Fruit fly (Drosophila melanogaster): Measurements from ENCODE around the gene CG7376.

CG7376 gene

dm6 chr3L:6220187-6220586, 46.1 kb downstream of the CG7376 start, which contains the start of gene CG33946 (continued):
- peak; percentile 45; the same call in 2 of the 3 replicates for TF ChIP-seq ken (GFP tag; IDR thresholded peaks at IDR 0.05)
- no peak for TF ChIP-seq Side (GFP tag; optimal IDR thresholded peaks at IDR 0.05)
- peak; percentile 23 for TF ChIP-seq az2 (GFP tag; optimal IDR thresholded peaks at IDR 0.05)
- peak; percentile 13 for TF ChIP-seq CG11504 (tag; optimal IDR thresholded peaks at IDR 0.05)
- no peak for TF ChIP-seq Bgb (GFP tag; IDR thresholded peaks at IDR 0.05; ENCODE audit: partially characterized antibody)
- TF ChIP-seq CG30403 (GFP tag; optimal IDR thresholded peaks at IDR 0.05): peak; percentile 16
- no peak for TF ChIP-seq cas (GFP tag; IDR thresholded peaks at IDR 0.05)
- no peak for TF ChIP-seq inv (GFP tag; IDR thresholded peaks at IDR 0.05; ENCODE audit: partially characterized antibody)
- TF ChIP-seq Trl (optimal IDR thresholded peaks at IDR 0.05): no peak
- TF ChIP-seq Trl (GFP tag; optimal IDR thresholded peaks at IDR 0.05): no peak
- no peak for TF ChIP-seq CG5245 (GFP tag; optimal IDR thresholded peaks at IDR 0.05)
- no peak for TF ChIP-seq Deaf1 (tag; optimal IDR thresholded peaks at IDR 0.05)
- TF ChIP-seq dysf (GFP tag; IDR thresholded peaks at IDR 0.05): peak; percentile 24; the same call in 1 of the 3 replicates
- TF ChIP-seq kay (GFP tag; optimal IDR thresholded peaks at IDR 0.05): no peak
- no peak for TF ChIP-seq slp2 (GFP tag; optimal IDR thresholded peaks at IDR 0.05)
- no peak for TF ChIP-seq dm (GFP tag; optimal IDR thresholded peaks at IDR 0.05)
- TF ChIP-seq CG1529 (GFP tag; optimal IDR thresholded peaks at IDR 0.05): no peak
- no peak for TF ChIP-seq Hand (GFP tag; optimal IDR thresholded peaks at IDR 0.05)
- no peak for TF ChIP-seq crol (GFP tag; IDR thresholded peaks at IDR 0.05)
- TF ChIP-seq CG7745 (tag; optimal IDR thresholded peaks at IDR 0.05): no peak
- TF ChIP-seq sob (GFP tag; IDR thresholded peaks at IDR 0.05): no peak
- TF ChIP-seq CG9215 (GFP tag; IDR thresholded peaks at IDR 0.05): peak; percentile 34; the same call in 1 of the 2 replicates
- TF ChIP-seq CG1647 (GFP tag; optimal IDR thresholded peaks at IDR 0.05): no peak
- TF ChIP-seq gt (GFP tag; IDR thresholded peaks at IDR 0.05): no peak
- no peak for TF ChIP-seq sug (tag; optimal IDR thresholded peaks at IDR 0.05)
- TF ChIP-seq CG8290 (GFP tag; optimal IDR thresholded peaks at IDR 0.05): no peak
- TF ChIP-seq CG8290 (tag; optimal IDR thresholded peaks at IDR 0.05): peak in 1 of 2 experiments; percentile 0
- no peak for TF ChIP-seq CG12769 (tag; optimal IDR thresholded peaks at IDR 0.05)
- TF ChIP-seq CG4730 (GFP tag; IDR thresholded peaks at IDR 0.05): no peak
- TF ChIP-seq pros (GFP tag; optimal IDR thresholded peaks at IDR 0.05): no peak
- TF ChIP-seq CG6854 (GFP tag; optimal IDR thresholded peaks at IDR 0.05): no peak
- TF ChIP-seq lilli (GFP tag; optimal IDR thresholded peaks at IDR 0.05): peak; percentile 13
- no peak for TF ChIP-seq pita (GFP tag; optimal IDR thresholded peaks at IDR 0.05)
- peak; percentile 39 for TF ChIP-seq Ets65A (GFP tag)
- no peak for TF ChIP-seq ERR (GFP tag; optimal IDR thresholded peaks at IDR 0.05)
- no peak for TF ChIP-seq CG3065 (GFP tag; optimal IDR thresholded peaks at IDR 0.05)
- TF ChIP-seq CG13287 (GFP tag; IDR thresholded peaks at IDR 0.05; ENCODE audit: partially characterized antibody): no peak
- no peak for TF ChIP-seq pb (GFP tag; optimal IDR thresholded peaks at IDR 0.05)
- TF ChIP-seq Awh (GFP tag; IDR thresholded peaks at IDR 0.05): 0 out of 2 replicates have a peak, but pooled peaks have one; percentile 8
- no peak for TF ChIP-seq CG12659 (GFP tag; optimal IDR thresholded peaks at IDR 0.05)
- no peak for TF ChIP-seq Dek (tag; optimal IDR thresholded peaks at IDR 0.05)
- peak; percentile 61; the same call in 1 of the 3 replicates for TF ChIP-seq CG11456 (GFP tag; IDR thresholded peaks at IDR 0.05)
- TF ChIP-seq CG31365 (tag; optimal IDR thresholded peaks at IDR 0.05): no peak
- peak; percentile 21 for TF ChIP-seq NfI (GFP tag; optimal IDR thresholded peaks at IDR 0.05)
- no peak for TF ChIP-seq CG6683 (GFP tag; optimal IDR thresholded peaks at IDR 0.05)
- TF ChIP-seq Sry-β (GFP tag; optimal IDR thresholded peaks at IDR 0.05): no peak
- no peak for TF ChIP-seq chinmo (GFP tag; IDR thresholded peaks at IDR 0.05; ENCODE audit: partially characterized antibody)
- no peak for TF ChIP-seq gcm2 (GFP tag; optimal IDR thresholded peaks at IDR 0.05)
- no peak for TF ChIP-seq bbx (GFP tag; IDR thresholded peaks at IDR 0.05; ENCODE audit: partially characterized antibody)
- TF ChIP-seq sd (tag; optimal IDR thresholded peaks at IDR 0.05): no peak
- TF ChIP-seq CG4328 (GFP tag; optimal IDR thresholded peaks at IDR 0.05): no peak
- peak in 1 of 3 experiments; percentile 13 for TF ChIP-seq lola (GFP tag; optimal IDR thresholded peaks at IDR 0.05)
